Worm (Caenorhabditis elegans) whole organism, midembryonic: ENCODE results near the gene irld-48.

Experiments used
- T22C8.4 ChIP-seq: fragments of 200-800 bp; sonication (Bioruptor generic); IDR thresholded peaks from 2 replicates; pipeline ENCODE4 v1.3.6; 2022; ENCODE audit warnings: missing genetic modification characterization, missing compliant biosample characterization
- cog-1 ChIP-seq: sonication (generic microtip); optimal IDR thresholded peaks from 2 replicates; lab custom pipeline; 2016; ENCODE audit warnings: missing genetic modification characterization, missing compliant biosample characterization
- flt-1 ChIP-seq: fragments of 200-800 bp; sonication (Bioruptor generic); IDR thresholded peaks from 2 replicates; pipeline ENCODE4 v1.3.6; 2022; ENCODE audit warnings: missing genetic modification characterization, missing compliant biosample characterization
- klf-2 ChIP-seq: fragments of 200-800 bp; sonication (Bioruptor generic); conservative IDR thresholded peaks from 2 replicates; pipeline ENCODE4 v1.3.6; 2022; ENCODE audit warnings: missing genetic modification reagents, missing genetic modification characterization, missing compliant biosample characterization
- med-1 ChIP-seq: sonication (generic microtip); optimal IDR thresholded peaks from 2 replicates; lab custom pipeline; 2017; ENCODE audit warnings: missing genetic modification characterization, mild to moderate bottlenecking, missing compliant biosample characterization, antibody characterized with exemption, missing genetic modification reagents; ENCODE audit not compliant: insufficient read depth
- tab-1 ChIP-seq: fragments of 200-800 bp; sonication (Bioruptor generic); IDR thresholded peaks from 2 replicates; pipeline ENCODE4 v1.3.6; 2022; ENCODE audit warnings: missing genetic modification characterization, missing compliant biosample characterization
- ztf-23 ChIP-seq: fragments of 200-800 bp; sonication (Bioruptor generic); IDR thresholded peaks from 2 replicates; pipeline ENCODE4 v1.3.6; 2022; ENCODE audit warnings: missing genetic modification reagents, missing genetic modification characterization, missing compliant biosample characterization

DNA sequence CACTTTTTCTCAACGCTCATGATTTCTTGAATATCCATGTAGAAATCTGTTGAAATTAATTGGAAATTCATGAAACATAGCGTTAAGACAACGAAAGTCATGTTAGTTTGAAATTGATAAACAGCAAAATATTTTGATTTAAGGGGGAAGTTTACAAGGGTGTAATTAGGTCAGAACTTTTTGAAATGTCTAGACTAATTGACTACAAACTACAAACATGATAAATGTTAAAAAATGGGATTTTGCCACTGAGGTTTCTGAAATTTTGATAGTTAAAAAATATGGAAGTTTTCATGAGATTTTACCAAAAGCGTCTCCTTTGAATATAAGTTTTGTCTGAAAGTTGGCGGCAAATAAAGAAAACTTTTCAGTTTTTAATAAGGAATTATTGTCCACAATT lies 18.0 kb upstream of the irld-48 start, which contains the start of gene irld-65:
- TF ChIP-seq med-1 (GFP tag; lab: Kevin White, UChicago) = no peak
- no peak for TF ChIP-seq klf-2
- TF ChIP-seq flt-1 = no peak
- no peak for TF ChIP-seq ztf-23
- no peak for TF ChIP-seq tab-1 (GFP tag; lab: Robert Waterston, UW)
- TF ChIP-seq T22C8.4 (GFP tag; lab: Robert Waterston, UW) = no peak
- TF ChIP-seq cog-1 (tag; lab: Kevin White, UChicago) = no peak
